Worm (Caenorhabditis elegans) whole organism, mixed stage, embryonic: Measurements from ENCODE around the gene lido-5.

Experiments
- M03D4.4 ChIP-seq: sonication (generic microtip); optimal IDR thresholded peaks from 2 replicates; lab custom pipeline; 2017; ENCODE audit warnings: mild to moderate bottlenecking, missing genetic modification characterization, missing compliant biosample characterization
- bed-3 ChIP-seq: fragments of 200-800 bp; sonication (Bioruptor generic); optimal IDR thresholded peaks from 3 replicates; lab custom pipeline; 2018; ENCODE audit warnings: mild to moderate bottlenecking, missing genetic modification characterization, moderate library complexity, missing compliant biosample characterization
- blmp-1 ChIP-seq: fragments of 150-350 bp; optimal IDR thresholded peaks from 2 replicates; lab custom pipeline; 2014; ENCODE audit warnings: missing biosample characterization, missing genetic modification characterization
- ceh-39 ChIP-seq: fragments of 150-350 bp; optimal IDR thresholded peaks from 2 replicates; lab custom pipeline; 2014; ENCODE audit warnings: missing biosample characterization, missing genetic modification characterization
- ceh-43 ChIP-seq: fragments of 200-800 bp; sonication (Bioruptor generic); optimal IDR thresholded peaks from 2 replicates; lab custom pipeline; 2018; ENCODE audit warnings: mild to moderate bottlenecking, missing genetic modification characterization, moderate library complexity, missing compliant biosample characterization
- ceh-83 ChIP-seq: fragments of 200-800 bp; sonication (Bioruptor generic); optimal IDR thresholded peaks from 2 replicates; lab custom pipeline; 2018; ENCODE audit warnings: mild to moderate bottlenecking, missing genetic modification characterization, missing compliant biosample characterization
- ces-1 ChIP-seq: fragments of 150-350 bp; optimal IDR thresholded peaks from 2 replicates; lab custom pipeline; 2014; ENCODE audit warnings: missing biosample characterization, missing genetic modification reagents, missing genetic modification characterization
- cnd-1 ChIP-seq: fragments of 200-800 bp; sonication (Bioruptor generic); optimal IDR thresholded peaks from 2 replicates; lab custom pipeline; 2018; ENCODE audit warnings: mild to moderate bottlenecking, missing genetic modification characterization, missing compliant biosample characterization
- drap-1 ChIP-seq: fragments of 200-800 bp; sonication (Bioruptor generic); optimal IDR thresholded peaks from 3 replicates; lab custom pipeline; 2018; ENCODE audit warnings: mild to moderate bottlenecking, missing genetic modification characterization, missing compliant biosample characterization
- elt-1 ChIP-seq: sonication (generic microtip); optimal IDR thresholded peaks from 2 replicates; lab custom pipeline; 2017; ENCODE audit warnings: missing genetic modification characterization, mild to moderate bottlenecking, missing compliant biosample characterization, antibody characterized with exemption, moderate library complexity, borderline replicate concordance; ENCODE audit not compliant: insufficient read depth
- elt-3 ChIP-seq: fragments of 150-350 bp; optimal IDR thresholded peaks from 2 replicates; lab custom pipeline; 2014; ENCODE audit warnings: missing biosample characterization, missing genetic modification characterization
- flh-1 ChIP-seq: fragments of 200-800 bp; sonication (Bioruptor generic); optimal IDR thresholded peaks from 2 replicates; lab custom pipeline; 2018; ENCODE audit warnings: mild to moderate bottlenecking, missing genetic modification characterization, moderate library complexity, missing compliant biosample characterization
- ham-2 ChIP-seq: fragments of 200-800 bp; sonication (Bioruptor generic); optimal IDR thresholded peaks from 2 replicates; lab custom pipeline; 2018; ENCODE audit warnings: mild to moderate bottlenecking, missing genetic modification characterization, missing compliant biosample characterization
- hlh-1 ChIP-seq: fragments of 150-350 bp; optimal IDR thresholded peaks from 2 replicates; lab custom pipeline; 2014; ENCODE audit warnings: missing biosample characterization, missing genetic modification reagents, missing genetic modification characterization
- lin-13 ChIP-seq: fragments of 150-350 bp; optimal IDR thresholded peaks from 2 replicates; lab custom pipeline; 2014; ENCODE audit warnings: missing biosample characterization, missing genetic modification characterization
- lin-32 ChIP-seq: fragments of 200-800 bp; sonication (Bioruptor generic); optimal IDR thresholded peaks from 2 replicates; lab custom pipeline; 2018; ENCODE audit warnings: mild to moderate bottlenecking, missing genetic modification characterization, missing compliant biosample characterization
- lsy-2 ChIP-seq: fragments of 150-350 bp; optimal IDR thresholded peaks from 2 replicates; lab custom pipeline; 2014; ENCODE audit warnings: missing biosample characterization, missing genetic modification characterization
- mab-5 ChIP-seq: fragments of 150-350 bp; optimal IDR thresholded peaks from 2 replicates; lab custom pipeline; 2014; ENCODE audit warnings: missing biosample characterization, missing genetic modification characterization
- mep-1 ChIP-seq: fragments of 150-350 bp; optimal IDR thresholded peaks from 2 replicates; lab custom pipeline; 2017; ENCODE audit warnings: missing biosample characterization, missing genetic modification reagents, missing genetic modification characterization, inconsistent platforms
- mls-2 ChIP-seq: sonication (generic microtip); optimal IDR thresholded peaks from 2 replicates; lab custom pipeline; 2016; ENCODE audit warnings: mild to moderate bottlenecking, missing genetic modification characterization, moderate library complexity, missing compliant biosample characterization
- nhr-12 ChIP-seq: fragments of 150-350 bp; optimal IDR thresholded peaks from 2 replicates; lab custom pipeline; 2014; ENCODE audit warnings: missing biosample characterization, missing genetic modification characterization
- nhr-2 ChIP-seq: fragments of 150-350 bp; optimal IDR thresholded peaks from 2 replicates; lab custom pipeline; 2014; ENCODE audit warnings: missing biosample characterization, missing genetic modification characterization
- nhr-237 ChIP-seq: fragments of 150-350 bp; optimal IDR thresholded peaks from 2 replicates; lab custom pipeline; 2014; ENCODE audit warnings: missing biosample characterization, missing genetic modification characterization
- nhr-28 ChIP-seq: fragments of 150-350 bp; optimal IDR thresholded peaks from 2 replicates; lab custom pipeline; 2014; ENCODE audit warnings: missing biosample characterization, missing genetic modification characterization
- nhr-76 ChIP-seq: sonication (generic microtip); optimal IDR thresholded peaks from 2 replicates; lab custom pipeline; 2017; ENCODE audit warnings: missing biosample characterization, missing genetic modification characterization
- pha-4 ChIP-seq: fragments of 150-350 bp; optimal IDR thresholded peaks from 2 replicates; lab custom pipeline; 2018; ENCODE audit warnings: missing biosample characterization, missing genetic modification reagents, missing genetic modification characterization
- sem-2 ChIP-seq: fragments of 200-800 bp; sonication (Bioruptor generic); optimal IDR thresholded peaks from 2 replicates; lab custom pipeline; 2018; ENCODE audit warnings: mild to moderate bottlenecking, missing genetic modification characterization, missing compliant biosample characterization
- snpc-4 ChIP-seq: fragments of 150-350 bp; optimal IDR thresholded peaks from 2 replicates; lab custom pipeline; 2014; ENCODE audit warnings: missing biosample characterization, missing genetic modification characterization
- sptf-1 ChIP-seq: sonication (generic microtip); optimal IDR thresholded peaks from 2 replicates; lab custom pipeline; 2017; ENCODE audit warnings: mild to moderate bottlenecking, missing genetic modification characterization, moderate library complexity, missing compliant biosample characterization
- tbx-8 ChIP-seq: fragments of 200-800 bp; sonication (Bioruptor generic); optimal IDR thresholded peaks from 2 replicates; lab custom pipeline; 2018; ENCODE audit warnings: mild to moderate bottlenecking, missing genetic modification characterization, moderate library complexity, missing compliant biosample characterization
- unc-120 ChIP-seq: sonication (generic microtip); optimal IDR thresholded peaks from 2 replicates; lab custom pipeline; 2017; ENCODE audit warnings: missing genetic modification characterization, missing compliant biosample characterization; ENCODE audit not compliant: poor library complexity, severe bottlenecking
- unc-39 ChIP-seq: fragments of 150-350 bp; optimal IDR thresholded peaks from 2 replicates; lab custom pipeline; 2014; ENCODE audit warnings: missing biosample characterization, missing genetic modification characterization
- unc-62 ChIP-seq: fragments of 150-350 bp; optimal IDR thresholded peaks from 2 replicates; lab custom pipeline; 2014; ENCODE audit warnings: missing biosample characterization, missing genetic modification reagents, missing genetic modification characterization
- zip-8 ChIP-seq: fragments of 150-350 bp; optimal IDR thresholded peaks from 2 replicates; lab custom pipeline; 2014; ENCODE audit warnings: missing biosample characterization, missing genetic modification characterization
- ztf-11 ChIP-seq: fragments of 150-350 bp; optimal IDR thresholded peaks from 2 replicates; lab custom pipeline; 2014; ENCODE audit warnings: missing biosample characterization, missing genetic modification characterization

Gene lido-5

DNA sequence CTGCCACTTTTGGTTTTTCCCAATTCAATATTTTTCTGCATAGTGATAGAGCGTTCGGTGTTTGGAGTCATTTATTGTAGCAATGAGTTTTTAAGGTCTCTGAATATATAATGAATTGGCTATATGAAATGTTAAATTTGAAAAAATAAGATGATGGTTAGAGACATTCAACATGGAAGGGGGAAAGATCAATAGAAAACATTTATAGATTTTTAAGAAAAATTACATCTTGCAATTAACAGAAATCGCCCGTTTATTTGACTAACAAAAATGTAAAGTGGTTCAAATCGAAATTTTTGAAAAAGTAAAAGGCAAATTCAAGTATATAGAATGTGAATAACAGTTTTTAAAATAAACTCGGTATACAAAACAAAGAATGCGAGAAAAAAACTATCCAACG, at the start of gene lido-5:
Gene lido-5, minus strand, starts transcription at position 101 of the 400 bp plus-strand sequence.
- TF ChIP-seq cnd-1 (no peak), nhr-2 (tag; lab: Kevin White, UChicago) (no peak), ztf-11 (tag; lab: Kevin White, UChicago) (no peak), bed-3 (GFP tag; lab: Kevin White, UChicago) (no peak), sptf-1 (tag; lab: Kevin White, UChicago) (no peak), unc-39 (tag; lab: Kevin White, UChicago) (no peak), mls-2 (tag; lab: Kevin White, UChicago) (no peak)

DNA sequence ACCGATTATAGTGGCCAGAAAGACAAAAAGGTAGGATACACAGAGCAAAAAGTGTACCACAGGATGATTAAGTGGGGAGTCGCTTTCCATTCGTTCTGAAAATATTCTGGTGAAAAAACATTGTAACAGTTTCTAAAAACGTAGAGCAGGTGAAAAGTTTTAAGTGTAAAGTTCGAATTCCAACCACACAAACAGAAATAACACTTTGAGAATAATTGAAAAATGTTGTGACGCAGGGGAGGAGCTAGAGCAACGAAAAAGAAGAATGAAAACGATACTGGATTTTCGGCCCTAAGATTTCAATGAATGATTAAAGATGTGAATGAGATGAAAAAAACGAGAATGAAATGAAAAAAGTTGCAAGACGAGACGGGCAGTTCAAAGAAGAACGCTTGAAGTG, 47.4 kb upstream of the lido-5 start, which contains the start of gene npr-21:
Gene npr-21, minus strand, starts transcription at position 101 of the 400 bp plus-strand sequence.
- no peak for TF ChIP-seq drap-1 (GFP tag; lab: Kevin White, UChicago)
- TF ChIP-seq pha-4 (tag; lab: Kevin White, UChicago) = no peak
- TF ChIP-seq ceh-39 (tag; lab: Kevin White, UChicago) = no peak
- no peak for TF ChIP-seq ztf-11 (tag; lab: Kevin White, UChicago)
- TF ChIP-seq M03D4.4 (tag; lab: Kevin White, UChicago) = no peak
- no peak for TF ChIP-seq bed-3 (GFP tag; lab: Kevin White, UChicago)
- no peak for TF ChIP-seq ceh-83 (GFP tag; lab: Kevin White, UChicago)
- TF ChIP-seq nhr-12 = no peak
- TF ChIP-seq ces-1 = no peak
- TF ChIP-seq nhr-76 = no peak
- no peak for TF ChIP-seq elt-3 (tag; lab: Kevin White, UChicago)
- TF ChIP-seq flh-1 = no peak
- TF ChIP-seq sptf-1 (tag; lab: Kevin White, UChicago) = no peak
- no peak for TF ChIP-seq lin-13 (tag; lab: Kevin White, UChicago)

DNA sequence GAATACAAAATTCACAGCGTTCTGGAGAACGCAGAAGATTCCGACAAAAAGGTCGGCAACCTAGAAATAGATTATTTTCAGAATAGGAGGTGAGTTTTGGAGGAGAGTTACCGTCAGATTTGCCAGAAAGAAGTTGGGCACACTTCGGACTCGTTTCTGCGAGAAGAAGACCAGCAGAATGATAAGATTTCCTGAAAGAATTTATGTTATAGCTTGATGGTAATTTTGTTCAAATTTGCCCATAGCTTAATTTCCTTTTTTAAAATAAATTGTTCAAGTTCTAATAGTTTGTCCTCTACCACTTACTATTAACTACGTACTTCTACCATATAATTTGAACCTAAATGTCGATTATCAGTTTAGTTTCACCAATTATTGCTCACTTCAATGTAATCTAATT, 46.6 kb upstream of the lido-5 start:
- no peak for TF ChIP-seq hlh-1 (tag; lab: Kevin White, UChicago)
- TF ChIP-seq nhr-237 = no peak
- no peak for TF ChIP-seq flh-1
- no peak for TF ChIP-seq ceh-43 (GFP tag; lab: Kevin White, UChicago)
- no peak for TF ChIP-seq nhr-76
- no peak for TF ChIP-seq unc-120

DNA sequence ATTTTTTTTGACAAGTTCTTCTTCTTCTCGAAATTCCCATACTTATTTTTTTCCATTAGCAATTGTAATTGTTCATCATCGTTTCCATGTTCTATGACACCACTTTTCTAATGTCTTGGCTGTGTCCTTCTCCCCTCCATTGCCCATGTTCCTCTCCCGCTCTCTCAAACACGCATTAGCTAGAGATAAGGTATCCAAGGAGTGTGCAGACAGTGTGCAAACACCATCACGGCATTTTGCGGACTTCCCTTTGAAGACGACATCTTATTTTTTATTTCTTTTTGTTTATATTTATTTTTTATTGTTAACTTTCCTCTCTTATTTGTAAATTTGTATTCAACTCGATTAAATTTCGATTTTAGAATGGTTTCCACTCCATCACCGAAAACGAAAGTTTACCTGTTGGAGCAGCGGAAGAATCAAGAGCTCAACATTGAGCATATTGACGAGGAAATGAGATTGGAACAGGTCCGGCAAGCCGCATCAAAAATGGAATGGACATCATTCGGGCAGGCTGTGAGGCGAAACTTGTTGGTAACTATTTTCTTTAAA, 40.8 kb upstream of the lido-5 start, which contains the start of gene mdt-1.2:
Gene mdt-1.2, plus strand, starts transcription at position 363 of the 552 bp plus-strand sequence.
- TF ChIP-seq hlh-1 (tag; lab: Kevin White, UChicago) = no peak
- no peak for TF ChIP-seq ham-2 (GFP tag; lab: Kevin White, UChicago)
- peak; percentile 42 for TF ChIP-seq nhr-237
- TF ChIP-seq tbx-8 (GFP tag; lab: Kevin White, UChicago) = no peak
- no peak for TF ChIP-seq nhr-76
- no peak for TF ChIP-seq elt-3 (tag; lab: Kevin White, UChicago)
- TF ChIP-seq nhr-2 (tag; lab: Kevin White, UChicago) = peak; percentile 22
- TF ChIP-seq elt-1 (tag; lab: Kevin White, UChicago) = no peak
- TF ChIP-seq M03D4.4 (tag; lab: Kevin White, UChicago) = peak; percentile 36
- peak; percentile 61 for TF ChIP-seq sptf-1 (tag; lab: Kevin White, UChicago)
- no peak for TF ChIP-seq ztf-11 (tag; lab: Kevin White, UChicago)
- TF ChIP-seq drap-1 (GFP tag; lab: Kevin White, UChicago) = no peak
- no peak for TF ChIP-seq zip-8
- TF ChIP-seq lin-13 (tag; lab: Kevin White, UChicago) = peak; percentile 57
- TF ChIP-seq unc-39 (tag; lab: Kevin White, UChicago) = no peak
- peak; percentile 1 for TF ChIP-seq lsy-2
- TF ChIP-seq ceh-39 (tag; lab: Kevin White, UChicago) = peak; percentile 60
- peak; percentile 1 for TF ChIP-seq cnd-1
- peak; percentile 83 for TF ChIP-seq pha-4 (tag; lab: Kevin White, UChicago)
- TF ChIP-seq ceh-43 (GFP tag; lab: Kevin White, UChicago) = no peak
- no peak for TF ChIP-seq ceh-83 (GFP tag; lab: Kevin White, UChicago)
- peak; percentile 91 for TF ChIP-seq mep-1
- no peak for TF ChIP-seq nhr-28
- no peak for TF ChIP-seq sem-2
- no peak for TF ChIP-seq lin-32 (GFP tag; lab: Kevin White, UChicago)
- TF ChIP-seq blmp-1 (tag; lab: Kevin White, UChicago) = no peak
- TF ChIP-seq unc-62 = no peak
- peak; percentile 91 for TF ChIP-seq unc-120
- no peak for TF ChIP-seq flh-1
- no peak for TF ChIP-seq mab-5 (tag; lab: Kevin White, UChicago)
- TF ChIP-seq bed-3 (GFP tag; lab: Kevin White, UChicago) = no peak
- TF ChIP-seq nhr-12 = no peak
- TF ChIP-seq ces-1 = peak; percentile 83
- TF ChIP-seq snpc-4 (tag; lab: Kevin White, UChicago) = no peak
- TF ChIP-seq mls-2 (tag; lab: Kevin White, UChicago) = no peak
